Fruit fly (Drosophila melanogaster) whole organism, adult: ENCODE data around the gene Kaz-m1.

Experiments used
- CG12768 ChIP-seq: fragments of 200-800 bp; sonication (Bioruptor generic); optimal IDR thresholded peaks from 2 replicates; lab custom pipeline; 2017; ENCODE audit warnings: missing biosample characterization, missing genetic modification characterization, mild to moderate bottlenecking, moderate library complexity, missing genetic modification reagents
- CG1620 ChIP-seq: fragments of 200-800 bp; sonication (Bioruptor generic); optimal IDR thresholded peaks from 2 replicates; lab custom pipeline; 2016; ENCODE audit warnings: missing biosample characterization, missing genetic modification characterization
- CG33017 ChIP-seq: fragments of 200-800 bp; sonication (Bioruptor generic); optimal IDR thresholded peaks from 2 replicates; lab custom pipeline; 2018; ENCODE audit warnings: missing biosample characterization, mild to moderate bottlenecking, missing genetic modification characterization, moderate library complexity
- CG7045 ChIP-seq: fragments of 200-800 bp; sonication (Bioruptor generic); optimal IDR thresholded peaks from 2 replicates; lab custom pipeline; 2017; ENCODE audit warnings: missing biosample characterization, mild to moderate bottlenecking, missing genetic modification characterization
- Clk ChIP-seq: fragments of 200-800 bp; sonication (Bioruptor generic); optimal IDR thresholded peaks from 2 replicates; lab custom pipeline; 2017; ENCODE audit warnings: missing biosample characterization, missing genetic modification characterization
- cic ChIP-seq: fragments of 200-800 bp; sonication (Bioruptor generic); optimal IDR thresholded peaks from 2 replicates; lab custom pipeline; 2017; ENCODE audit warnings: missing biosample characterization, mild to moderate bottlenecking, missing genetic modification characterization, moderate library complexity
- kay ChIP-seq: fragments of 200-800 bp; sonication (Bioruptor generic); peaks from one replicate; lab custom pipeline; 2016; ENCODE audit warnings: missing biosample characterization, missing genetic modification characterization, borderline replicate concordance

- TF ChIP-seq CG7045 (GFP tag; lab: Kevin White, UChicago) (no peak), CG12768 (GFP tag; lab: Kevin White, UChicago) (no peak), CG1620 (GFP tag; lab: Kevin White, UChicago) (no peak), Clk (GFP tag; lab: Kevin White, UChicago) (no peak), kay (no peak), CG33017 (tag; lab: Kevin White, UChicago) (no peak), cic (no peak)
Measured at dm6 chr3R:26011542-26011941, 3.0 kb upstream of the Kaz-m1 start.
